Worm (Caenorhabditis elegans) whole organism, L2 larva: ENCODE results near the gene sri-1.

Experiments
- F13H6.1 ChIP-seq: sonication (generic microtip); optimal IDR thresholded peaks from 2 replicates; lab custom pipeline; 2016; ENCODE audit warnings: missing genetic modification characterization, missing compliant biosample characterization
- R02D3.7 ChIP-seq: fragments of 150-350 bp; optimal IDR thresholded peaks from 2 replicates; lab custom pipeline; 2014; ENCODE audit warnings: missing biosample characterization, missing genetic modification characterization
- ZK546.5 ChIP-seq: sonication (generic microtip); optimal IDR thresholded peaks from 2 replicates; lab custom pipeline; 2017; ENCODE audit warnings: missing biosample characterization, missing genetic modification characterization
- alr-1 ChIP-seq: fragments of 150-350 bp; optimal IDR thresholded peaks from 2 replicates; lab custom pipeline; 2014; ENCODE audit warnings: missing biosample characterization, missing genetic modification characterization
- ama-1 ChIP-seq: fragments of 150-350 bp; optimal IDR thresholded peaks from 2 replicates; lab custom pipeline; 2018; ENCODE audit warnings: inconsistent platforms
- blmp-1 ChIP-seq: sonication (generic microtip); optimal IDR thresholded peaks from 2 replicates; lab custom pipeline; 2017; ENCODE audit warnings: missing genetic modification characterization, mild to moderate bottlenecking, missing compliant biosample characterization, antibody characterized with exemption, moderate library complexity; ENCODE audit not compliant: insufficient read depth
- ceh-16 ChIP-seq: fragments of 150-350 bp; optimal IDR thresholded peaks from 2 replicates; lab custom pipeline; 2014; ENCODE audit warnings: missing biosample characterization, missing genetic modification characterization
- crh-2 ChIP-seq: sonication (generic microtip); optimal IDR thresholded peaks from 2 replicates; lab custom pipeline; 2017; ENCODE audit warnings: missing biosample characterization, missing genetic modification characterization
- dmd-4 ChIP-seq: sonication (generic microtip); optimal IDR thresholded peaks from 2 replicates; lab custom pipeline; 2017; ENCODE audit warnings: missing biosample characterization, missing genetic modification characterization
- egl-27 ChIP-seq: sonication (generic microtip); optimal IDR thresholded peaks from 3 replicates; lab custom pipeline; 2017; ENCODE audit warnings: missing biosample characterization, missing genetic modification reagents, missing genetic modification characterization
- elt-3 ChIP-seq: sonication (generic microtip); optimal IDR thresholded peaks from 2 replicates; lab custom pipeline; 2017; ENCODE audit warnings: missing biosample characterization, missing genetic modification characterization
- gmeb-1 ChIP-seq: fragments of 150-350 bp; optimal IDR thresholded peaks from 2 replicates; lab custom pipeline; 2014; ENCODE audit warnings: missing biosample characterization, missing genetic modification characterization
- lin-11 ChIP-seq: fragments of 150-350 bp; sonication (generic microtip); optimal IDR thresholded peaks from 2 replicates; lab custom pipeline; 2014; ENCODE audit warnings: missing biosample characterization, missing genetic modification characterization, inconsistent platforms, mixed read lengths
- lin-39 ChIP-seq: fragments of 150-350 bp; optimal IDR thresholded peaks from 2 replicates; lab custom pipeline; 2014; ENCODE audit warnings: missing biosample characterization, missing genetic modification reagents, missing genetic modification characterization
- lsy-2 ChIP-seq, 2 experiments: fragments of 150-350 bp in 1 of 2; sonication (generic microtip) in 1 of 2; optimal IDR thresholded peaks; 2 replicates each; lab custom pipeline; 2014 to 2017; ENCODE audit warnings: missing biosample characterization in 2 of 2, missing genetic modification characterization in 2 of 2
- mab-5 ChIP-seq: fragments of 150-350 bp; optimal IDR thresholded peaks from 2 replicates; lab custom pipeline; 2014; ENCODE audit warnings: missing biosample characterization, missing genetic modification characterization
- mbf-1 ChIP-seq: sonication (generic microtip); optimal IDR thresholded peaks from 2 replicates; lab custom pipeline; 2017; ENCODE audit warnings: missing biosample characterization, missing genetic modification characterization
- nhr-10 ChIP-seq: sonication (generic microtip); optimal IDR thresholded peaks from 2 replicates; lab custom pipeline; 2017; ENCODE audit warnings: missing biosample characterization, missing genetic modification characterization
- nhr-12 ChIP-seq: fragments of 150-350 bp; optimal IDR thresholded peaks from 2 replicates; lab custom pipeline; 2014; ENCODE audit warnings: missing biosample characterization, missing genetic modification characterization
- nhr-129 ChIP-seq: fragments of 150-350 bp; optimal IDR thresholded peaks from 2 replicates; lab custom pipeline; 2014; ENCODE audit warnings: missing biosample characterization, missing genetic modification characterization
- nhr-23 ChIP-seq: fragments of 150-350 bp; optimal IDR thresholded peaks from 2 replicates; lab custom pipeline; 2014; ENCODE audit warnings: missing biosample characterization, missing genetic modification reagents, missing genetic modification characterization
- nhr-25 ChIP-seq: fragments of 150-350 bp; sonication (generic microtip); optimal IDR thresholded peaks from 3 replicates; lab custom pipeline; 2014; ENCODE audit warnings: missing biosample characterization, missing genetic modification characterization
- nhr-6 ChIP-seq: fragments of 150-350 bp; optimal IDR thresholded peaks from 2 replicates; lab custom pipeline; 2014; ENCODE audit warnings: missing biosample characterization, missing genetic modification characterization
- nhr-77 ChIP-seq: fragments of 150-350 bp; optimal IDR thresholded peaks from 2 replicates; lab custom pipeline; 2014; ENCODE audit warnings: missing biosample characterization, missing genetic modification characterization
- peb-1 ChIP-seq: fragments of 150-350 bp; optimal IDR thresholded peaks from 2 replicates; lab custom pipeline; 2014; ENCODE audit warnings: missing biosample characterization, missing genetic modification characterization
- skn-1 ChIP-seq: sonication (generic microtip); optimal IDR thresholded peaks from 2 replicates; lab custom pipeline; 2017; ENCODE audit warnings: missing biosample characterization, missing genetic modification characterization
- snpc-4 ChIP-seq: fragments of 150-350 bp; optimal IDR thresholded peaks from 2 replicates; lab custom pipeline; 2014; ENCODE audit warnings: missing biosample characterization, missing genetic modification characterization
- unc-39 ChIP-seq: fragments of 150-350 bp; optimal IDR thresholded peaks from 2 replicates; lab custom pipeline; 2014; ENCODE audit warnings: missing biosample characterization, missing genetic modification characterization
- unc-55 ChIP-seq: fragments of 150-350 bp; sonication (generic microtip); optimal IDR thresholded peaks from 3 replicates; lab custom pipeline; 2014; ENCODE audit warnings: missing biosample characterization, missing genetic modification reagents, missing genetic modification characterization
- unc-62 ChIP-seq: fragments of 150-350 bp; optimal IDR thresholded peaks from 2 replicates; lab custom pipeline; 2014; ENCODE audit warnings: missing biosample characterization, missing genetic modification reagents, missing genetic modification characterization
- zag-1 ChIP-seq: fragments of 150-350 bp; optimal IDR thresholded peaks from 2 replicates; lab custom pipeline; 2014; ENCODE audit warnings: missing biosample characterization, missing genetic modification characterization
- ztf-1 ChIP-seq: fragments of 200-800 bp; sonication (Bioruptor generic); conservative IDR thresholded peaks from 2 replicates; pipeline ENCODE4 v1.3.6; 2022; ENCODE audit warnings: missing genetic modification characterization, missing compliant biosample characterization
- ztf-4 ChIP-seq: fragments of 150-350 bp; optimal IDR thresholded peaks from 2 replicates; lab custom pipeline; 2014; ENCODE audit warnings: missing biosample characterization, missing genetic modification characterization

sri-1 gene

ce11 chrV:15955497-15955896 lies 11.9 kb downstream of the sri-1 start, which contains the start of gene srh-186:
srh-186 (plus strand) TSS chrV:15955797.
- TF ChIP-seq lin-39 (tag; lab: Kevin White, UChicago) (no peak), blmp-1 (tag; lab: Kevin White, UChicago) (no peak), ZK546.5 (no peak), zag-1 (no peak), F13H6.1 (tag; lab: Kevin White, UChicago) (no peak), mbf-1 (tag; lab: Kevin White, UChicago) (no peak), mab-5 (no peak), unc-55 (no peak), nhr-77 (tag; lab: Kevin White, UChicago) (no peak), ceh-16 (tag; lab: Kevin White, UChicago) (no peak), snpc-4 (tag; lab: Kevin White, UChicago) (no peak), lsy-2 (tag; optimal IDR thresholded peaks at IDR 0.05; lab: Kevin White, UChicago) (no peak), gmeb-1 (tag; lab: Kevin White, UChicago) (no peak), unc-39 (tag; lab: Kevin White, UChicago) (no peak)

- TF ChIP-seq nhr-6 (tag; lab: Kevin White, UChicago) (no peak), blmp-1 (tag; lab: Kevin White, UChicago) (no peak), unc-55 (no peak), ama-1 (lab: Kevin White, UChicago) (no peak), ceh-16 (tag; lab: Kevin White, UChicago) (no peak), gmeb-1 (tag; lab: Kevin White, UChicago) (no peak), lsy-2 (tag; optimal IDR thresholded peaks at IDR 0.05; lab: Kevin White, UChicago) (no peak), elt-3 (tag; lab: Kevin White, UChicago) (no peak), alr-1 (tag; lab: Kevin White, UChicago) (no peak), ztf-1 (GFP tag; lab: Robert Waterston, UW) (no peak), peb-1 (tag; lab: Kevin White, UChicago) (no peak), R02D3.7 (no peak), snpc-4 (tag; lab: Kevin White, UChicago) (no peak), nhr-12 (tag; lab: Kevin White, UChicago) (no peak), nhr-77 (tag; lab: Kevin White, UChicago) (no peak), crh-2 (tag; lab: Kevin White, UChicago) (no peak), nhr-23 (no peak), ZK546.5 (no peak), nhr-25 (tag; lab: Kevin White, UChicago) (no peak)
These were observed 12.5 kb downstream of the sri-1 start, which contains the start of gene srw-57 for ce11 chrV:15954932-15955331. srw-57 (minus strand) TSS chrV:15955032.

- TF ChIP-seq nhr-12 (tag; lab: Kevin White, UChicago) (no peak), alr-1 (tag; lab: Kevin White, UChicago) (no peak), mab-5 (no peak), zag-1 (no peak), elt-3 (tag; lab: Kevin White, UChicago) (no peak), lin-11 (tag; lab: Kevin White, UChicago) (no peak), nhr-77 (tag; lab: Kevin White, UChicago) (no peak), ztf-4 (tag; lab: Kevin White, UChicago) (no peak)
These were observed 14.7 kb downstream of the sri-1 start, which contains the start of gene srw-56 for ce11 chrV:15952762-15953161. srw-56 (minus strand) TSS chrV:15952862.

- TF ChIP-seq egl-27: no peak
- no peak for TF ChIP-seq unc-55
- no peak for TF ChIP-seq nhr-6 (tag; lab: Kevin White, UChicago)
- TF ChIP-seq dmd-4 (tag; lab: Kevin White, UChicago): no peak
- no peak for TF ChIP-seq unc-62 (GFP tag; lab: Kevin White, UChicago)
- TF ChIP-seq zag-1: no peak
- no peak for TF ChIP-seq nhr-77 (tag; lab: Kevin White, UChicago)
- no peak for TF ChIP-seq skn-1 (tag; lab: Kevin White, UChicago)
- no peak for TF ChIP-seq nhr-23
- TF ChIP-seq, all 48 proteins: peak for 0
These were observed 16.5 kb downstream of the sri-1 start, which contains the start of gene srw-59 for ce11 chrV:15950903-15951302. srw-59 (minus strand) TSS chrV:15951003.

ce11 chrV:15943125-15943524 lies 24.3 kb downstream of the sri-1 start, which contains the start of gene srw-53:
srw-53 (plus strand) TSS chrV:15943425.
- no peak for TF ChIP-seq skn-1 (tag; lab: Kevin White, UChicago)
- TF ChIP-seq nhr-10 (tag; lab: Kevin White, UChicago): no peak
- TF ChIP-seq nhr-129: no peak
- no peak for TF ChIP-seq lin-11 (tag; lab: Kevin White, UChicago)
